Worm (Caenorhabditis elegans) whole organism, L4/young adult: ENCODE data around the gene ttll-11.

Experiments
- dao-5 ChIP-seq: sonication (generic microtip); optimal IDR thresholded peaks from 2 replicates; lab custom pipeline; 2016; ENCODE audit warnings: missing genotype, missing genetic modification characterization, moderate library complexity, missing compliant biosample characterization
- him-1 ChIP-seq: sonication (generic microtip); optimal IDR thresholded peaks from 2 replicates; lab custom pipeline; 2016; ENCODE audit warnings: missing genotype, missing genetic modification reagents, missing genetic modification characterization, missing compliant biosample characterization

ce11 chrIV:8723720-8724119 is 26.2 kb downstream of the ttll-11 start, which contains the start of gene F21D5.9:
- TF ChIP-seq him-1 (tag; lab: Kevin White, UChicago) (no peak), dao-5 (tag; lab: Kevin White, UChicago) (no peak)
